Worm (Caenorhabditis elegans) whole organism, late embryonic: ENCODE results near the gene fbxa-142.

Experiments
- C08G9.2 ChIP-seq: sonication (generic microtip); optimal IDR thresholded peaks from 2 replicates; lab custom pipeline; 2016; ENCODE audit warnings: mild to moderate bottlenecking, missing genetic modification characterization, moderate library complexity, missing compliant biosample characterization
- C38D4.7 ChIP-seq: fragments of 200-800 bp; sonication (Bioruptor generic); optimal IDR thresholded peaks from 2 replicates; lab custom pipeline; 2018; ENCODE audit warnings: mild to moderate bottlenecking, missing genetic modification characterization, moderate library complexity, missing compliant biosample characterization
- F13H6.1 ChIP-seq: sonication (generic microtip); optimal IDR thresholded peaks from 2 replicates; lab custom pipeline; 2016; ENCODE audit warnings: missing genetic modification characterization, missing compliant biosample characterization
- K09A11.1 ChIP-seq: sonication (generic microtip); optimal IDR thresholded peaks from 2 replicates; lab custom pipeline; 2017; ENCODE audit warnings: antibody characterized with exemption, mild to moderate bottlenecking, missing genetic modification characterization, missing compliant biosample characterization; ENCODE audit not compliant: insufficient read depth
- T23F11.4 ChIP-seq: fragments of 200-800 bp; sonication (Bioruptor generic); optimal IDR thresholded peaks from 2 replicates; lab custom pipeline; 2018; ENCODE audit warnings: mild to moderate bottlenecking, missing genetic modification characterization, missing compliant biosample characterization
- ama-1 ChIP-seq: fragments of 150-350 bp; optimal IDR thresholded peaks from 2 replicates; lab custom pipeline; 2014
- ceh-19 ChIP-seq: fragments of 200-800 bp; sonication (Bioruptor generic); optimal IDR thresholded peaks from 2 replicates; lab custom pipeline; 2018; ENCODE audit warnings: mild to moderate bottlenecking, missing genetic modification characterization, missing compliant biosample characterization
- ceh-2 ChIP-seq: sonication (generic microtip); optimal IDR thresholded peaks from 2 replicates; lab custom pipeline; 2016; ENCODE audit warnings: missing genotype, missing genetic modification characterization, missing compliant biosample characterization
- ceh-24 ChIP-seq: sonication (generic microtip); optimal IDR thresholded peaks from 2 replicates; lab custom pipeline; 2016; ENCODE audit warnings: mild to moderate bottlenecking, missing genetic modification characterization, missing compliant biosample characterization
- ceh-30 ChIP-seq: fragments of 150-350 bp; optimal IDR thresholded peaks from 2 replicates; lab custom pipeline; 2014; ENCODE audit warnings: missing biosample characterization, missing genetic modification characterization
- ceh-31 ChIP-seq: sonication (generic microtip); optimal IDR thresholded peaks from 2 replicates; lab custom pipeline; 2016; ENCODE audit warnings: missing genetic modification characterization, missing compliant biosample characterization
- ceh-48 ChIP-seq: sonication (generic microtip); optimal IDR thresholded peaks from 2 replicates; lab custom pipeline; 2016; ENCODE audit warnings: missing genetic modification characterization, inconsistent platforms, missing compliant biosample characterization
- ceh-9 ChIP-seq: sonication (generic microtip); optimal IDR thresholded peaks from 2 replicates; lab custom pipeline; 2016; ENCODE audit warnings: mild to moderate bottlenecking, missing genetic modification characterization, inconsistent platforms, missing compliant biosample characterization
- che-1 ChIP-seq: sonication (generic microtip); optimal IDR thresholded peaks from 2 replicates; lab custom pipeline; 2016; ENCODE audit warnings: mild to moderate bottlenecking, missing genetic modification characterization, missing compliant biosample characterization
- dmd-4 ChIP-seq: sonication (generic microtip); optimal IDR thresholded peaks from 2 replicates; lab custom pipeline; 2016; ENCODE audit warnings: borderline replicate concordance, missing genetic modification characterization, missing compliant biosample characterization
- elt-2 ChIP-seq: sonication (generic microtip); optimal IDR thresholded peaks from 2 replicates; lab custom pipeline; 2016; ENCODE audit warnings: missing genetic modification reagents, missing genetic modification characterization, missing compliant biosample characterization
- ets-4 ChIP-seq: sonication (generic microtip); optimal IDR thresholded peaks from 2 replicates; lab custom pipeline; 2016; ENCODE audit warnings: missing genetic modification characterization, missing compliant biosample characterization
- fkh-6 ChIP-seq: sonication (generic microtip); optimal IDR thresholded peaks from 2 replicates; lab custom pipeline; 2016; ENCODE audit warnings: missing genetic modification characterization, missing compliant biosample characterization
- hlh-13 ChIP-seq: fragments of 200-800 bp; sonication (Bioruptor generic); optimal IDR thresholded peaks from 2 replicates; lab custom pipeline; 2018; ENCODE audit warnings: mild to moderate bottlenecking, missing genetic modification characterization, missing compliant biosample characterization
- hlh-30 ChIP-seq: sonication (generic microtip); optimal IDR thresholded peaks from 2 replicates; lab custom pipeline; 2017; ENCODE audit warnings: antibody characterized with exemption, missing genetic modification characterization, missing compliant biosample characterization; ENCODE audit not compliant: insufficient read depth
- lin-11 ChIP-seq: fragments of 200-800 bp; sonication (Bioruptor generic); optimal IDR thresholded peaks from 2 replicates; lab custom pipeline; 2018; ENCODE audit warnings: mild to moderate bottlenecking, missing genetic modification characterization, missing compliant biosample characterization
- madf-2 ChIP-seq: sonication (generic microtip); optimal IDR thresholded peaks from 2 replicates; lab custom pipeline; 2017; ENCODE audit warnings: missing genetic modification characterization, missing compliant biosample characterization
- mec-3 ChIP-seq: sonication (generic microtip); optimal IDR thresholded peaks from 2 replicates; lab custom pipeline; 2016; ENCODE audit warnings: borderline replicate concordance, missing genetic modification characterization, missing compliant biosample characterization
- nhr-232 ChIP-seq: sonication (generic microtip); optimal IDR thresholded peaks from 2 replicates; lab custom pipeline; 2016; ENCODE audit warnings: missing genetic modification characterization, missing compliant biosample characterization
- npax-4 ChIP-seq: sonication (generic microtip); optimal IDR thresholded peaks from 2 replicates; lab custom pipeline; 2016; ENCODE audit warnings: missing genetic modification characterization, missing compliant biosample characterization
- odd-2 ChIP-seq: sonication (generic microtip); optimal IDR thresholded peaks from 2 replicates; lab custom pipeline; 2017; ENCODE audit warnings: antibody characterized with exemption, mild to moderate bottlenecking, missing genetic modification characterization, missing compliant biosample characterization
- pat-9 ChIP-seq: fragments of 200-800 bp; sonication (Bioruptor generic); optimal IDR thresholded peaks from 2 replicates; lab custom pipeline; 2018; ENCODE audit warnings: mild to moderate bottlenecking, missing genetic modification characterization, moderate library complexity, missing compliant biosample characterization
- pha-4 ChIP-seq: fragments of 150-350 bp; optimal IDR thresholded peaks from 2 replicates; lab custom pipeline; 2018; ENCODE audit warnings: missing biosample characterization, missing genetic modification reagents, missing genetic modification characterization
- pqm-1 ChIP-seq: sonication (generic microtip); optimal IDR thresholded peaks from 2 replicates; lab custom pipeline; 2016; ENCODE audit warnings: missing genetic modification characterization, missing compliant biosample characterization
- ttx-3 ChIP-seq: sonication (generic microtip); optimal IDR thresholded peaks from 2 replicates; lab custom pipeline; 2016; ENCODE audit warnings: missing genetic modification reagents, missing genetic modification characterization, missing compliant biosample characterization
- unc-3 ChIP-seq, 2 experiments: fragments of 200-800 bp in 1 of 2; sonication (Bioruptor generic) in 1 of 2; sonication (generic microtip) in 1 of 2; conservative IDR thresholded peaks in 1 of 2; optimal IDR thresholded peaks in 1 of 2; 2 replicates each; pipeline versions ENCODE4 v1.3.6 to Lab custom; 2016 to 2022; ENCODE audit warnings: missing compliant biosample characterization in 2 of 2, missing genetic modification characterization in 2 of 2, missing genetic modification reagents in 1 of 2
- unc-42 ChIP-seq: sonication (generic microtip); optimal IDR thresholded peaks from 2 replicates; lab custom pipeline; 2016; ENCODE audit warnings: missing genotype, missing genetic modification characterization, missing compliant biosample characterization
- unc-86 ChIP-seq: sonication (generic microtip); optimal IDR thresholded peaks from 2 replicates; lab custom pipeline; 2016; ENCODE audit warnings: missing genetic modification characterization, missing compliant biosample characterization

The fbxa-142 gene

ce11 chrV:16099441-16099840 lies 31.7 kb downstream of the fbxa-142 start, which contains the start of gene str-7:
TSS of gene str-7 (minus strand) at chrV:16099541.
- TF ChIP-seq elt-2 (peak; percentile 50), hlh-13 (no peak)

ce11 chrV:16094862-16095261 lies 36.3 kb downstream of the fbxa-142 start:
- TF ChIP-seq C38D4.7 (GFP tag; lab: Kevin White, UChicago), result no peak

- TF ChIP-seq pha-4 (tag; lab: Kevin White, UChicago) (no peak), unc-86 (tag; lab: Kevin White, UChicago) (no peak), C08G9.2 (tag; lab: Kevin White, UChicago) (no peak), npax-4 (tag; lab: Kevin White, UChicago) (no peak), C38D4.7 (GFP tag; lab: Kevin White, UChicago) (no peak), ceh-48 (no peak), ttx-3 (tag; lab: Kevin White, UChicago) (no peak), pqm-1 (tag; lab: Kevin White, UChicago) (no peak), ama-1 (lab: Kevin White, UChicago) (no peak), che-1 (tag; lab: Kevin White, UChicago) (no peak), ceh-24 (tag; lab: Kevin White, UChicago) (no peak), T23F11.4 (GFP tag; lab: Kevin White, UChicago) (no peak), mec-3 (tag; lab: Kevin White, UChicago) (no peak), pat-9 (no peak), fkh-6 (tag; lab: Kevin White, UChicago) (no peak)
Measured at ce11 chrV:16094284-16094683, 36.9 kb downstream of the fbxa-142 start, which contains the start of gene F22B8.7. TSS of gene F22B8.7 (plus strand) at chrV:16094584.

ce11 chrV:16090685-16091084 lies 40.5 kb downstream of the fbxa-142 start, which contains the start of gene F22B8.3:
TSS of gene F22B8.3 (plus strand) at chrV:16090985.
- TF ChIP-seq lin-11 (tag; lab: Kevin White, UChicago) (no peak), ttx-3 (tag; lab: Kevin White, UChicago) (no peak), F13H6.1 (tag; lab: Kevin White, UChicago) (no peak), pha-4 (tag; lab: Kevin White, UChicago) (no peak), mec-3 (tag; lab: Kevin White, UChicago) (no peak), odd-2 (tag; lab: Kevin White, UChicago) (no peak), nhr-232 (tag; lab: Kevin White, UChicago) (no peak), K09A11.1 (no peak), ceh-19 (GFP tag; lab: Kevin White, UChicago) (no peak), ceh-30 (tag; lab: Kevin White, UChicago) (no peak), ceh-9 (tag; lab: Kevin White, UChicago) (no peak), madf-2 (no peak), unc-3 (GFP tag; conservative IDR thresholded peaks at IDR 0.05; lab: Robert Waterston, UW) (no peak), unc-3 (tag; optimal IDR thresholded peaks at IDR 0.05; lab: Kevin White, UChicago) (no peak), dmd-4 (tag; lab: Kevin White, UChicago) (no peak), hlh-30 (tag; lab: Kevin White, UChicago) (no peak), fkh-6 (tag; lab: Kevin White, UChicago) (no peak), unc-42 (tag; lab: Kevin White, UChicago) (no peak)

ce11 chrV:16080678-16081077 lies 50.5 kb downstream of the fbxa-142 start:
- TF ChIP-seq ceh-31 (no peak), ets-4 (tag; lab: Kevin White, UChicago) (no peak), ceh-2 (tag; lab: Kevin White, UChicago) (no peak), fkh-6 (tag; lab: Kevin White, UChicago) (no peak)
